Fruit fly (Drosophila melanogaster) whole organism, embryonic: ENCODE measurements around the gene Noa36.

Experiments
- CG15514 ChIP-seq: fragments of 200-800 bp; sonication (Bioruptor generic); optimal IDR thresholded peaks from 3 replicates; lab custom pipeline; 2017; ENCODE audit warnings: missing biosample characterization, missing genetic modification characterization, mild to moderate bottlenecking, moderate library complexity, missing genetic modification reagents
- Sry-δ ChIP-seq: fragments of 200-800 bp; sonication (Bioruptor generic); optimal IDR thresholded peaks from 2 replicates; lab custom pipeline; 2016; ENCODE audit warnings: missing biosample characterization, missing genetic modification characterization
- pum ChIP-seq: fragments of 200-800 bp; sonication (Bioruptor generic); optimal IDR thresholded peaks from 2 replicates; lab custom pipeline; 2016; ENCODE audit warnings: missing biosample characterization, missing genetic modification characterization

- TF ChIP-seq pum (GFP tag; lab: Kevin White, UChicago), result no peak
- TF ChIP-seq CG15514 (GFP tag; lab: Kevin White, UChicago), result no peak
- TF ChIP-seq Sry-δ (GFP tag; lab: Kevin White, UChicago), result no peak
Observed at dm6 chr3R:28582629-28583028, 16.5 kb downstream of the Noa36 start.
